Fruit fly (Drosophila melanogaster): Measurements from ENCODE around the gene CG14397.
A peak's percentile ranks its signal among the peaks of the same experiment; 100 is the strongest.

CG14397 gene

dm6 chr2L:21096448-21096994 lies 5.5 kb downstream of the CG14397 start, which contains the start of gene CG34136 (continued):
- TF ChIP-seq CG2202 (tag; optimal IDR thresholded peaks at IDR 0.05): no peak
- no peak for TF ChIP-seq Ada2b (GFP tag; IDR thresholded peaks at IDR 0.05)
- TF ChIP-seq CG8478 (optimal IDR thresholded peaks at IDR 0.05): no peak
- no peak for TF ChIP-seq CG14860 (GFP tag; IDR thresholded peaks at IDR 0.05; ENCODE audit: partially characterized antibody)
- peak; percentile 73 for TF ChIP-seq CG4707 (GFP tag; optimal IDR thresholded peaks at IDR 0.05)
- TF ChIP-seq shn (GFP tag; optimal IDR thresholded peaks at IDR 0.05): peak; percentile 3
- TF ChIP-seq CG11560 (tag; IDR thresholded peaks at IDR 0.05): no peak
- peak; percentile 81 for TF ChIP-seq chn (GFP tag; optimal IDR thresholded peaks at IDR 0.05)
- peak; percentile 55 for TF ChIP-seq CG18262 (tag; optimal IDR thresholded peaks at IDR 0.05)
- no peak for TF ChIP-seq cad (GFP tag; optimal IDR thresholded peaks at IDR 0.05)
- no peak for TF ChIP-seq dysf (GFP tag; IDR thresholded peaks at IDR 0.05)
- TF ChIP-seq CG5245 (GFP tag; optimal IDR thresholded peaks at IDR 0.05): no peak
- no peak; the same call in 3 of the 4 replicates for TF ChIP-seq Dll (GFP tag; IDR thresholded peaks at IDR 0.05; ENCODE audit: partially characterized antibody)
- TF ChIP-seq Adf1 (GFP tag; IDR thresholded peaks at IDR 0.05): no peak
- TF ChIP-seq CG15479 (GFP tag; optimal IDR thresholded peaks at IDR 0.05): peak; percentile 11
- no peak for TF ChIP-seq ems (GFP tag; optimal IDR thresholded peaks at IDR 0.05)
- TF ChIP-seq kay (GFP tag; optimal IDR thresholded peaks at IDR 0.05): no peak
- TF ChIP-seq sqz (GFP tag; optimal IDR thresholded peaks at IDR 0.05): peak; percentile 87
- TF ChIP-seq zen2 (GFP tag; IDR thresholded peaks at IDR 0.05; ENCODE audit: partially characterized antibody): 0 out of 3 replicates have a peak, but pooled peaks have one; percentile 5
- TF ChIP-seq Awh (GFP tag; IDR thresholded peaks at IDR 0.05): no peak
- peak; percentile 18 for TF ChIP-seq tin (GFP tag; optimal IDR thresholded peaks at IDR 0.05)
- no peak for TF ChIP-seq Dip3 (GFP tag; optimal IDR thresholded peaks at IDR 0.05)
- TF ChIP-seq amos (GFP tag; IDR thresholded peaks at IDR 0.05; ENCODE audit: partially characterized antibody): 0 out of 2 replicates have a peak, but pooled peaks have one; percentile 7
- no peak for TF ChIP-seq dm (GFP tag; optimal IDR thresholded peaks at IDR 0.05)
- TF ChIP-seq CG16863 (GFP tag; optimal IDR thresholded peaks at IDR 0.05): no peak
- TF ChIP-seq tna (GFP tag; IDR thresholded peaks at IDR 0.05; ENCODE audit: partially characterized antibody): no peak
- no peak for TF ChIP-seq zen (tag; optimal IDR thresholded peaks at IDR 0.05)
- TF ChIP-seq CG10462 (GFP tag; optimal IDR thresholded peaks at IDR 0.05): no peak
- 0 out of 3 replicates have a peak, but pooled peaks have one; percentile 26 for TF ChIP-seq so (GFP tag; IDR thresholded peaks at IDR 0.05)
- no peak for TF ChIP-seq CG12071 (GFP tag; optimal IDR thresholded peaks at IDR 0.05)
- TF ChIP-seq CG7963 (GFP tag; IDR thresholded peaks at IDR 0.05; ENCODE audit: partially characterized antibody): no peak
- TF ChIP-seq scrt (GFP tag; optimal IDR thresholded peaks at IDR 0.05): peak; percentile 5
- peak; percentile 54 for TF ChIP-seq CG34376 (GFP tag; optimal IDR thresholded peaks at IDR 0.05)

- TF ChIP-seq Pdp1 (GFP tag; optimal IDR thresholded peaks at IDR 0.05) (peak in 1 of 2 experiments; percentile 18), oc (tag; optimal IDR thresholded peaks at IDR 0.05) (no peak)
Observed at dm6 chr2L:21097850-21098249, 6.8 kb downstream of the CG14397 start.

dm6 chr2L:21102399-21103108 lies 11.5 kb downstream of the CG14397 start, which contains the start of gene CG9257:
Gene CG9257 (plus strand): TSS chr2L:21102743.
- TF ChIP-seq disco-r (GFP tag; optimal IDR thresholded peaks at IDR 0.05) (no peak), dm (GFP tag; optimal IDR thresholded peaks at IDR 0.05) (peak; percentile 97), aop (GFP tag; IDR thresholded peaks at IDR 0.05) (no peak), stc (GFP tag; IDR thresholded peaks at IDR 0.05) (no peak), sr (GFP tag; IDR thresholded peaks at IDR 0.05) (no peak), CG17361 (GFP tag; IDR thresholded peaks at IDR 0.05) (peak; percentile 28; the same call in 1 of the 3 replicates), Spps (tag; optimal IDR thresholded peaks at IDR 0.05) (no peak), CG1603 (tag; optimal IDR thresholded peaks at IDR 0.05) (no peak), fu2 (GFP tag; optimal IDR thresholded peaks at IDR 0.05) (peak; percentile 64), gt (GFP tag; IDR thresholded peaks at IDR 0.05) (no peak), Side (GFP tag; optimal IDR thresholded peaks at IDR 0.05) (peak; percentile 6), CG10274 (GFP tag; optimal IDR thresholded peaks at IDR 0.05) (no peak), YL-1 (GFP tag; optimal IDR thresholded peaks at IDR 0.05) (peak; percentile 87), CG6175 (GFP tag; IDR thresholded peaks at IDR 0.05) (no peak), CG34224 (GFP tag; IDR thresholded peaks at IDR 0.05; ENCODE audit: partially characterized antibody) (no peak)

Data from whole organism, embryonic.